Fruit fly (Drosophila melanogaster) Kc167 (cell line): ENCODE data around the gene al.

Experiments
- Myc ChIP-seq: fragments of >200 bp; optimal IDR thresholded peaks from 2 replicates; lab custom pipeline; 2017; ENCODE audit warnings: missing external identifiers
- Sin3A ChIP-seq: fragments of >200 bp; optimal IDR thresholded peaks from 2 replicates; lab custom pipeline; 2018; ENCODE audit warnings: missing external identifiers
- h ChIP-seq: fragments of >200 bp; optimal IDR thresholded peaks from 3 replicates; lab custom pipeline; 2018; ENCODE audit warnings: missing external identifiers
- insv ChIP-seq: fragments of >200 bp; optimal IDR thresholded peaks from 3 replicates; lab custom pipeline; 2018; ENCODE audit warnings: missing external identifiers
- psq ChIP-seq: fragments of >200 bp; optimal IDR thresholded peaks from 2 replicates; lab custom pipeline; 2017; ENCODE audit warnings: missing external identifiers
- ttk ChIP-seq: sonication (Bioruptor generic); optimal IDR thresholded peaks from 2 replicates; lab custom pipeline; 2017; ENCODE audit warnings: missing external identifiers

The al gene

DNA sequence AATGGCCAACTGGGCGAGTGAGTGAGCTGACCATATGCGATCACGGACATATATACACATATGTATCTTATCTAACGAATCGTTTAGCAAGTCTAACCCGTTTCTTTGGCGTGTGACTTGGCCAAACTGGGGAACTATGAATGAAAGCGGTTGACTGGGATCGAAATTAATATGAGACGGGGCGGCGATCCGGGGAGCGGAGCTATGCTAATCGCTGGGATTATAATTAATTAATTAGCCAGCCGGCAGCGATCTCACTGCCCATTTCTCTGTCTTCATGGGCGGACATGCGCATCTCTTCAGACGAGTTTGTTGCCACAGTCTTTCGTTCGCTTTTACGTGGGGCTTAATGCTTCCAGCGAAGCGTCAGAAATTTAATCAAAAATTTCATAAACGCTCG, 14.6 kb downstream of the al start:
- TF ChIP-seq h: no peak
- no peak for TF ChIP-seq insv
- TF ChIP-seq Myc (lab: Kevin White, UChicago): no peak
- TF ChIP-seq Sin3A (lab: Kevin White, UChicago): no peak
- no peak for TF ChIP-seq psq (lab: Kevin White, UChicago)
- TF ChIP-seq ttk (lab: Kevin White, UChicago): no peak

DNA sequence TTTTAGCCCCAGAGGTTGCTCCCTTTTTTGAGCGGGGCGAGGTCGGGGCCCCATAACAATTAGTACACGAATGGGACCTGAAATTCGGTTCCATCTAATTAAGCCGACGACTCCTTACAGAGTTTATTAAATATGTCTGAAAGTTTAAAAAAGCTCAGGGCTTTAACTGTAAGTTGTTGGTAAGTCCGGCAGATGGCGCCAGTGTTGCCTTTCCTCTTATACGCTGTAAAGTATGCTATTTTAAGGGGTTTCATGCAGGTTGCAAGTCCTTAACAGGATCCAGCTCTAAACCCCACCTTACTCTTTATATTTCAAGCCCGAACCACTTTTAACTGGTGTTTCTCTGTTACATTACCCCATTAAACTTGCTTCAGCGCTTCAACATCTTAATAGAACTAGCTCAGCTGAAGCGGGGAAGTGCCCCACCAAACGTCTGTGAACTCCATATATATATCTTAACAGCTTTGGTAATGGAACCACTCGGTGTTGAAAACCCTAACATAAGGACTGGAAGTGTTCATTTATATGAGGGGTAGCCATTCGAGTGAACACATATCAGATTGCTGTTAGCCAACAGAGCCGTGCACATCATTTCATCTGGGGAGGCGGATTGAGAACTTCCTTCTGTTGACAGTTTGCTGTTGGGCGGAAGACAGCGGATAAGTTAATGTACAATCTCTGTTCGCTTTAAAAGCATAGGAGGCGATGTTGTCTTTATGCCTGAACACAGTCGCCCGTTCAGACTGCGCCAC, 17.6 kb downstream of the al start:
- no peak for TF ChIP-seq Sin3A (lab: Kevin White, UChicago)
- TF ChIP-seq ttk (lab: Kevin White, UChicago): no peak
- TF ChIP-seq insv: no peak
- TF ChIP-seq Myc (lab: Kevin White, UChicago): no peak
- TF ChIP-seq h: no peak
- no peak for TF ChIP-seq psq (lab: Kevin White, UChicago)

DNA sequence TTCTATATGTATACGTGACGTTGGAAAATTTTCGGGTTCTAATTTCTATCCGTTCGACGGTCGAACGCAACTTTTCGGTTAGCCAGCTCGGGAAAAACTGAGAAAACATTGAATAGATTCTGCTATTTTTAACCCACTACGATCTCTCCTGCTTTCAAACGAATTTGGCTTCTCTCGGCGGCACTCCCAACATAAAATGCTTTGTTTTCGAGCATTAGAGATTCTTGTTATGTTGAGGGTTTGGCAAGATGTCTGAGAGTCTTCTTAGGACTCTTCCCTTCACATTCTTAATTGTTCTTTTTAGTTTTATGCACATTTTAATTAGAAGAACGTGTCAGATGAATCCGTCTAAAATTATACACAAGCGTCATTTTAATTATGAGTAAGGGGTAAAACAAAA, 24.2 kb downstream of the al start, which contains the start of gene CG4213:
Gene CG4213 (minus strand): TSS at position 101 of the 400 bp plus-strand sequence.
- TF ChIP-seq Myc (lab: Kevin White, UChicago): no peak
- TF ChIP-seq insv: no peak
- no peak for TF ChIP-seq ttk (lab: Kevin White, UChicago)
- no peak for TF ChIP-seq Sin3A (lab: Kevin White, UChicago)
- no peak for TF ChIP-seq h
- TF ChIP-seq psq (lab: Kevin White, UChicago): no peak

DNA sequence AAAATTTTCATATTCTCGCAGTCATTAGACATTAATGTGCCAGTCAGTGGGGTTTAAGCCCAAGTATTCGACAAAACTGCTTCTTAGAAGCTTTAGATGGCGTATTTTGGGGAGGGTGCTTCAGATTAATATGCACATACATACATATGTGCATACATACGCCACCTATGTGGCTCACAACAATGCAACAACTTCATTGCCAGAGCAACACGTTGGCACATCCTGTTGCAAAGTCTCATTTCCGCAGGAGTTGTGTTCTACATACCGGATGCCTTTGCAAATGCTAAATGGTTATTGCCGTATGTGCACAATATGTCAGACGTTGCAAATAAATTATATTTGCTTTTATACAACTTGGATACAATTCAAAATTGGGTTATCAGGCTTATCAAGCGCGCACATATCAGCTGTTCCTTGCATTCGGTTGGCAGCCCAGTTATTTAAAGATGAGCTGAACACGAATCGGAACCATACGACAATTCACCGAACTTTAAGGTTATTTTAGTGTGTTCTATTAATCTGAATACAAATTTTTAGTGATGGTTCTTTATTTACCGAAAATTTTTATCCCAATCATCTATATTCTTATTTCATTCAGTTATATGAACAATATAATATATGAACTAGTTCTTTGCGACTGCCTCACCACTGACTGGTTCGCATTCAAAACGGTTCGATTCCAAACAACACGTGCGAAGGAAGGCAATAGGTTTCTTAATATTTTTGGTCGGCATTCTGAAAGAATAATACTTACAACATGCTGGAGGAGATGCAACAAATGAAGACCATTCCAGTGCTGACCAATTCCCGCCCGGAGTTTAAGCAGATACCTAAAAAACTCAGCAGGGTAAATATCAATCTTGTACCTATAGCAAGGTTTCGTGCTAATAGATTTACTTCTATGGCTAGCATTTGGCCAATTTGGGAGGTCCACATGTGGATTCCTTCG, 26.0 kb downstream of the al start, which contains the start of gene Polr1B:
Gene Polr1B (plus strand): TSS at position 659 of the 949 bp plus-strand sequence.
- TF ChIP-seq Sin3A (lab: Kevin White, UChicago) (no peak), ttk (lab: Kevin White, UChicago) (no peak), psq (lab: Kevin White, UChicago) (no peak), insv (no peak), Myc (lab: Kevin White, UChicago) (no peak), h (no peak)

DNA sequence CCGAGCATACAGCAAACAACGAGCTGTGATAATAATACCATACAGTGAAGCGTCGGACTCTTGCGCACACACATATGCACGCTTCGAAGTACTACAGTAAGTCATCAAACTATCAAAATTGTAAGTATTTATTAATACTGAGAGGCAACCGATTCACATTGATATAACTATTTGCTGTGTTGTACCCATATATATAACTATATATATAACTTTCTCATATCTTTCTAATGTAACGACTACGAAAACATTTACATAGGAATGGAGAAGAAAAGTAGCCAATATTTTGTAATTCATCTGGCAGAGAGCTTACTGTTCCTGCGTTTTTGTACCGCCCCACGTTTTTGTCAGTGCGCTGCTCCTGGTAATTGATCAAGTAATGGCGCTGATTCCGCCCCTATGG, 35.0 kb downstream of the al start:
- no peak for TF ChIP-seq Sin3A (lab: Kevin White, UChicago)
- TF ChIP-seq h: no peak
- no peak for TF ChIP-seq Myc (lab: Kevin White, UChicago)
- no peak for TF ChIP-seq insv
- TF ChIP-seq ttk (lab: Kevin White, UChicago): no peak
- no peak for TF ChIP-seq psq (lab: Kevin White, UChicago)

DNA sequence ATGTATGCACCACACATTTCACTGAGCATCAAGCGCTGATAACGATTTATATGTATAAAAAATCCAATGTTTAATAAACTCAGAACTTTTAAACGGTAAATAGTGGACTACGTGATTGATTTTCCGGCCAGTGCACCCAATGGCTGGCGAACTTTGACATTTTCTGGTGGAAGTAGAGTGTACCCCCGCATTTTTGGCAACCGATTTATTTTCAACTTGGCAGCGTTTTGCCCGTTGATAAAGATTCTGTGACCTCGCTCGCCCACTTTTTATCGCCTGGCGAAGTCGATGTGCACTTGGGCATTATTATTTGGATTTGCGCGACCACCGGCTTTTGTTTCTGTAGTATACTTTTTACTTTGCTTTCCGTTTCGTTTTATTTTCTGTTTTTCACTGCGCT, 36.0 kb downstream of the al start:
- TF ChIP-seq psq (lab: Kevin White, UChicago): no peak
- TF ChIP-seq h: no peak
- no peak for TF ChIP-seq Sin3A (lab: Kevin White, UChicago)
- TF ChIP-seq ttk (lab: Kevin White, UChicago): no peak

DNA sequence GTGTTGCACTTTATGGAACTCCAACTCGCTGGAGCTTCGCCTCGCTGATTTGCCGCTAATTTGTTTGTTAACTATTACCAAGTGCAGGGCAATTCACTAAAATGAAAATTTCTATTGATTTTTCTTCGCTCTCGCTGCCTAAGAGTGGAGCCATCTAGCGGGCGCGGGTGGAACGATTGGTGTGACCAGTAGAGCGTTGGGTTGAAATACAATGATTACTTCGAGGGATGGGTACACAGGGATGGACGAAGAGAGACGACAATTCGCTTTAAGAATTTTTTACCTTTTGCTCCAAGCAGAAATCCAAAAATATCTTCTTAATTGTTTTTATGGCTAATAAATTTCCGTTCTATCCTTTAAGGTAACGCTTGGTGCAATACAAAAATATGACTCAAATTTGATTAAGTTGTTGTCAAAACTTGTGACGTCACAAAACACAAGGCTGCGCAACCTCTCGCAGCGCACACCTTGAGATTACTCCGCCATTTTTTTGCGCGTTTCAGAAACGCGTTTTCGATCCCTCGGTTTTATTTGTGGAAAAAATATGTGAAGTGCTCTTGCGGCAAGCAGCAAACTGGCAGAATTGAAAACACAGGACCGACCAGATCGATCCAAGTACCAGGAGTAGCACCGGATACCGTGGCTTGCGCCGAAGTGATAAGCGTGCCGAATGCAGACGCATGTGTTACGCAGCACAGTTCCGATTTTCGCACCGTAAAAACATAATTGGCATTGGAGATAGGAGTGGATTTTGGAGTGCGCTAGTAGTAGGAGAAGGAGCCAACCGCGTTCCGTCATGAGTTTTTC, 36.9 kb downstream of the al start, which contains the start of the genes AP-2alpha and ebi:
Gene AP-2alpha (minus strand): TSS at position 185 of the 807 bp plus-strand sequence.
Gene ebi (plus strand): TSS at position 475 of the 807 bp plus-strand sequence.
- TF ChIP-seq psq (lab: Kevin White, UChicago) (no peak), ttk (lab: Kevin White, UChicago) (no peak), Myc (lab: Kevin White, UChicago) (no peak), h (no peak), insv (no peak), Sin3A (lab: Kevin White, UChicago) (no peak)

DNA sequence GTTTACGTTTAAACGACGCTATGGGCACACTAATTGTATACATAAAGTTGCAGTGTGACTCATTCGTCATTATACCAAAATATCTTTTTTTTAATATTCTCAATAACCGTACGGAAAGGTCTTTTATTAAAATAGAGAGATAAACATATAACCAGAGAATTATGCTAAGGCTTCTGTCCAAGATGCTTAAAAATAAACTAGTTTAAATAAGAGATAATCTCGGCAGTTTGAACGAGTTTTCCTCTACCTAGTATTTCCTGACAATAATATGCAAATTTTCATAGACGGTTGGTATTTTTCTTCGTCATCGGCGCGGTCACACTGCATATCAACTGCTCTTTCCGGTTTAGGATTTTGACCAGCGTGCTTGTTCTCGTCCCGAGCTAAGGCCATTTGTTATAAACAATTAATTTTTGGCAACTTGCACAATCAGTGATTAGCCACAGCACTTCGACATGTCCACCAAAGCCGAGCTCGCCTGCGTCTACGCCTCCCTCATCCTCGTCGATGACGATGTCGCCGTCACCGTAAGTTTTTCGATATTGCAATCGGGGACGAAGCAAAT, 41.8 kb downstream of the al start, which contains the start of the genes CG13690 and RpLP1:
Gene CG13690 (minus strand): TSS at position 33 of the 565 bp plus-strand sequence.
Gene RpLP1 (plus strand): TSS at position 333 of the 565 bp plus-strand sequence.
- no peak for TF ChIP-seq Myc (lab: Kevin White, UChicago)
- TF ChIP-seq ttk (lab: Kevin White, UChicago): no peak
- TF ChIP-seq Sin3A (lab: Kevin White, UChicago): no peak
- TF ChIP-seq insv: no peak
- TF ChIP-seq psq (lab: Kevin White, UChicago): no peak
- no peak for TF ChIP-seq h

DNA sequence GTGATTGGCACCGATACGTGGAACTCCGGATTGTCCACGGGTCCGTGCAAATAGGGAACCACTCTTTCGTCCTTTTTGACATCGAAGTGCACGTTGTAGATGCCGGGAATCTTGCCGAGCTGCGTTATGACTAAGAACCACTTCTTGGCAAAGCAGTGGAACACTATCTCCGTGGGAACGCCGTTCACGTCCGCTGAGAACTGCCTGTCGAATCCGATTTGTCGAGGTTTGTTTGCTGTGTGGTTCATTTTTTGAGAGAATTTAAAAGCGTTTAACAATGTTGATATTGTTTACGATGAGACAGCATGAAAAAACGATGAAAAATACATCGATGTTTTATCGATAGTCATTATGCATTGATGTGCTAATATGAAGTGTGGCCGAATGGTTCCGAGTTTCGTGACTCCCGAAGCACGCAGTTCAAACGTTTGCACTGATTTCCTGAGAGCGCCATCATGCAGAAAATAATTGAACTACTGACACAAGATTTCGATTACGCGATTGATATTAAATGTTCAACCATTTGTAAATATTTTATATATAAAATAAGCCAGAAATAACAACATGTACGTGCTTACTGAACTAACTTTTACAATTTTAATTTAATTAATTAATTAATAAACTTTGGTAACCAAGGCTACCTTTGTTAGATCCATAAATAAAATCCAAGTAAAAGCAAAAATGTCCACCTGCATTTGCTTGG, 43.4 kb downstream of the al start, which contains the start of the genes CG11885 and CG13692:
Gene CG11885 (minus strand): TSS at position 332 of the 703 bp plus-strand sequence.
Gene CG13692 (plus strand): TSS at position 653 of the 703 bp plus-strand sequence.
- TF ChIP-seq insv (no peak), psq (lab: Kevin White, UChicago) (no peak)

DNA sequence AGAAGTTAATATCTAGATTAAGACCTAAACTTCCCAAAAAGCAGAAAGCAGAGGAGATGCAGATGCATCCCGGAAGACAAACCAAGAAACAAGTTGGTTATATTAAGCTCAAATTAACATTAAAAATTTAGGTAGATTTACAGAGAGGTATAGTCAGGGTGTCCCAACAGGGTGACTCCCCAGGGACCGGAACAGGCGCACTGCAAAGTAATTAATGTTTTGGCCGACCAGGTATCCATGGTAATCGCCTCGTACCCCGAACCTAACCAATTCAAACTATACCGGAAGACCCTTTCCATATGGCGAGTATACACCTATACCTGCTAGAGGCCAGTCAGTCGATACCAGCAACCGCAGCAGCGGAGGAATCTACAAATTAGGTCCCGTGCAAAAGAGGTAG, 44.7 kb downstream of the al start, which contains the start of gene BBS8:
Gene BBS8 (plus strand): TSS at position 301 of the 400 bp plus-strand sequence.
- TF ChIP-seq psq (lab: Kevin White, UChicago) (no peak), Myc (lab: Kevin White, UChicago) (no peak), h (no peak), insv (no peak), Sin3A (lab: Kevin White, UChicago) (no peak), ttk (lab: Kevin White, UChicago) (no peak)
